Worm (Caenorhabditis elegans) whole organism, mixed stage, embryonic: ENCODE results near the gene hdl-2.

Source experiments
- M03D4.4 ChIP-seq: sonication (generic microtip); optimal IDR thresholded peaks from 2 replicates; lab custom pipeline; 2017; ENCODE audit warnings: mild to moderate bottlenecking, missing genetic modification characterization, missing compliant biosample characterization
- bed-3 ChIP-seq: fragments of 200-800 bp; sonication (Bioruptor generic); optimal IDR thresholded peaks from 3 replicates; lab custom pipeline; 2018; ENCODE audit warnings: mild to moderate bottlenecking, missing genetic modification characterization, moderate library complexity, missing compliant biosample characterization
- ceh-39 ChIP-seq: fragments of 150-350 bp; optimal IDR thresholded peaks from 2 replicates; lab custom pipeline; 2014; ENCODE audit warnings: missing biosample characterization, missing genetic modification characterization
- ceh-43 ChIP-seq: fragments of 200-800 bp; sonication (Bioruptor generic); optimal IDR thresholded peaks from 2 replicates; lab custom pipeline; 2018; ENCODE audit warnings: mild to moderate bottlenecking, missing genetic modification characterization, moderate library complexity, missing compliant biosample characterization
- ceh-83 ChIP-seq: fragments of 200-800 bp; sonication (Bioruptor generic); optimal IDR thresholded peaks from 2 replicates; lab custom pipeline; 2018; ENCODE audit warnings: mild to moderate bottlenecking, missing genetic modification characterization, missing compliant biosample characterization
- cnd-1 ChIP-seq: fragments of 200-800 bp; sonication (Bioruptor generic); optimal IDR thresholded peaks from 2 replicates; lab custom pipeline; 2018; ENCODE audit warnings: mild to moderate bottlenecking, missing genetic modification characterization, missing compliant biosample characterization
- drap-1 ChIP-seq: fragments of 200-800 bp; sonication (Bioruptor generic); optimal IDR thresholded peaks from 3 replicates; lab custom pipeline; 2018; ENCODE audit warnings: mild to moderate bottlenecking, missing genetic modification characterization, missing compliant biosample characterization
- elt-3 ChIP-seq: fragments of 150-350 bp; optimal IDR thresholded peaks from 2 replicates; lab custom pipeline; 2014; ENCODE audit warnings: missing biosample characterization, missing genetic modification characterization
- ham-2 ChIP-seq: fragments of 200-800 bp; sonication (Bioruptor generic); optimal IDR thresholded peaks from 2 replicates; lab custom pipeline; 2018; ENCODE audit warnings: mild to moderate bottlenecking, missing genetic modification characterization, missing compliant biosample characterization
- hlh-1 ChIP-seq: fragments of 150-350 bp; optimal IDR thresholded peaks from 2 replicates; lab custom pipeline; 2014; ENCODE audit warnings: missing biosample characterization, missing genetic modification reagents, missing genetic modification characterization
- lin-13 ChIP-seq: fragments of 150-350 bp; optimal IDR thresholded peaks from 2 replicates; lab custom pipeline; 2014; ENCODE audit warnings: missing biosample characterization, missing genetic modification characterization
- lin-32 ChIP-seq: fragments of 200-800 bp; sonication (Bioruptor generic); optimal IDR thresholded peaks from 2 replicates; lab custom pipeline; 2018; ENCODE audit warnings: mild to moderate bottlenecking, missing genetic modification characterization, missing compliant biosample characterization
- lsy-2 ChIP-seq: fragments of 150-350 bp; optimal IDR thresholded peaks from 2 replicates; lab custom pipeline; 2014; ENCODE audit warnings: missing biosample characterization, missing genetic modification characterization
- mab-5 ChIP-seq: fragments of 150-350 bp; optimal IDR thresholded peaks from 2 replicates; lab custom pipeline; 2014; ENCODE audit warnings: missing biosample characterization, missing genetic modification characterization
- mep-1 ChIP-seq: fragments of 150-350 bp; optimal IDR thresholded peaks from 2 replicates; lab custom pipeline; 2017; ENCODE audit warnings: missing biosample characterization, missing genetic modification reagents, missing genetic modification characterization, inconsistent platforms
- mls-2 ChIP-seq: sonication (generic microtip); optimal IDR thresholded peaks from 2 replicates; lab custom pipeline; 2016; ENCODE audit warnings: mild to moderate bottlenecking, missing genetic modification characterization, moderate library complexity, missing compliant biosample characterization
- nhr-12 ChIP-seq: fragments of 150-350 bp; optimal IDR thresholded peaks from 2 replicates; lab custom pipeline; 2014; ENCODE audit warnings: missing biosample characterization, missing genetic modification characterization
- nhr-2 ChIP-seq: fragments of 150-350 bp; optimal IDR thresholded peaks from 2 replicates; lab custom pipeline; 2014; ENCODE audit warnings: missing biosample characterization, missing genetic modification characterization
- nhr-237 ChIP-seq: fragments of 150-350 bp; optimal IDR thresholded peaks from 2 replicates; lab custom pipeline; 2014; ENCODE audit warnings: missing biosample characterization, missing genetic modification characterization
- nhr-28 ChIP-seq: fragments of 150-350 bp; optimal IDR thresholded peaks from 2 replicates; lab custom pipeline; 2014; ENCODE audit warnings: missing biosample characterization, missing genetic modification characterization
- nhr-76 ChIP-seq: sonication (generic microtip); optimal IDR thresholded peaks from 2 replicates; lab custom pipeline; 2017; ENCODE audit warnings: missing biosample characterization, missing genetic modification characterization
- snpc-4 ChIP-seq: fragments of 150-350 bp; optimal IDR thresholded peaks from 2 replicates; lab custom pipeline; 2014; ENCODE audit warnings: missing biosample characterization, missing genetic modification characterization
- sptf-1 ChIP-seq: sonication (generic microtip); optimal IDR thresholded peaks from 2 replicates; lab custom pipeline; 2017; ENCODE audit warnings: mild to moderate bottlenecking, missing genetic modification characterization, moderate library complexity, missing compliant biosample characterization
- unc-120 ChIP-seq: sonication (generic microtip); optimal IDR thresholded peaks from 2 replicates; lab custom pipeline; 2017; ENCODE audit warnings: missing genetic modification characterization, missing compliant biosample characterization; ENCODE audit not compliant: poor library complexity, severe bottlenecking
- unc-39 ChIP-seq: fragments of 150-350 bp; optimal IDR thresholded peaks from 2 replicates; lab custom pipeline; 2014; ENCODE audit warnings: missing biosample characterization, missing genetic modification characterization
- unc-62 ChIP-seq: fragments of 150-350 bp; optimal IDR thresholded peaks from 2 replicates; lab custom pipeline; 2014; ENCODE audit warnings: missing biosample characterization, missing genetic modification reagents, missing genetic modification characterization
- zip-8 ChIP-seq: fragments of 150-350 bp; optimal IDR thresholded peaks from 2 replicates; lab custom pipeline; 2014; ENCODE audit warnings: missing biosample characterization, missing genetic modification characterization

Gene hdl-2

DNA sequence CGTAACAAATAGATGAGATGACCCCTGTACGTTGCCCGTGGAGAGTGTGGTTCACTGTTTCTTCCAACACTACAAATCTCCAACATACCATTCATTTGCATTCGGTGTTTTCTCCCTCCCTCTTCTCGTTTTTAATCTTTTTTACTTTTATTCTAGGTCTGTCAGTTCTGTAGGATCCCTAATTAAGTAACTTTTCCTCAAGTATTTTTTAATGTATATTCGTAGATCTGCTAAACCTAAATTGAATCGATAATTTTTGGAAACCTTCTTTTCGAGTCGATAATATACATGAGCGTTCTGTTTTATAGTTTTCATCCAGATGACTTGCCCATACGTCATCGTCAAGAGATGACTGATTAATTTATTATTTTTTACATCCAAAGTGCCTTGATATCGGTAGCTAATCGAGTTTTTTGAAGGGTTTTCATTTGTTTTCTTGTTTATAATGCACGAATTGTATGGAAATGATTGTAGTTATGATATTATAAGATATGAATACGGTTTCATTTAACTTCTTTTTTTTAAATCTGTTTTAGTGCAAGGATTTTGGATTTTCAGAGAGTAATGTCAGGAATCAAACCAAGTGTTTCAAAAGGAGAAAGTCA, 33.7 kb upstream of the hdl-2 start, which contains the start of the genes T28C6.11 and T11B7.1:
Gene T28C6.11 (minus strand): TSS at position 101 of the 605 bp plus-strand sequence.
Gene T11B7.1 (plus strand): TSS at position 555 of the 605 bp plus-strand sequence.
- no peak for TF ChIP-seq unc-62
- no peak for TF ChIP-seq nhr-76
- no peak for TF ChIP-seq bed-3
- no peak for TF ChIP-seq unc-120 (tag; lab: Kevin White, UChicago)
- no peak for TF ChIP-seq mab-5 (tag; lab: Kevin White, UChicago)
- TF ChIP-seq snpc-4: no peak

ce11 chrIV:8844457-8844856, 29.5 kb upstream of the hdl-2 start, which contains the start of gene T11B7.2:
Gene T11B7.2 (minus strand): TSS chrIV:8844557.
- no peak for TF ChIP-seq ceh-39 (tag; lab: Kevin White, UChicago)
- TF ChIP-seq ceh-83 (GFP tag; lab: Kevin White, UChicago): no peak
- TF ChIP-seq lsy-2 (tag; lab: Kevin White, UChicago): no peak
- TF ChIP-seq snpc-4: no peak
- TF ChIP-seq bed-3: no peak

DNA sequence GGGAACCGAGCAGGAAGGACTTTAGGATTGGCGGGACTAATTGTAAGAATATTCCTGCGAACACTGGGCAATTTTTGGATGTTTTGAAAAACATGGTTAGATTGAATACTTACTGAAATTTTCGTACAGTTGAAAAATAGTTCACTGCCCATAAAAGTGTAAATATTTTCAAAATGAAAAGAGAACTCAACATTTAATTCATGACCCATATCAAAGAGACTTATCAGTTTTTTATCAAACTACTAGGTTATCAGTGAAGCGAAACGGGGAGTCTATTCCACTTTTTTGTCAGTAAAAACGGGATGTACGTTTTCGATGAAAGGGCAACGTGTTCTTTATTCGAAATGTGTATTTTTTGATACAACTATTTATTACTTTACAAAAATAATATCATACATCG, 28.0 kb upstream of the hdl-2 start:
- TF ChIP-seq drap-1 (no peak), sptf-1 (tag; lab: Kevin White, UChicago) (no peak), unc-62 (no peak), cnd-1 (tag; lab: Kevin White, UChicago) (no peak), elt-3 (tag; lab: Kevin White, UChicago) (no peak), lsy-2 (tag; lab: Kevin White, UChicago) (no peak), nhr-12 (no peak), zip-8 (no peak), nhr-28 (tag; lab: Kevin White, UChicago) (no peak), unc-120 (tag; lab: Kevin White, UChicago) (no peak), snpc-4 (no peak), nhr-237 (no peak), lin-13 (tag; lab: Kevin White, UChicago) (no peak), M03D4.4 (no peak)

- TF ChIP-seq snpc-4 (no peak), bed-3 (no peak), mep-1 (tag; lab: Kevin White, UChicago) (no peak), ceh-39 (tag; lab: Kevin White, UChicago) (no peak), sptf-1 (tag; lab: Kevin White, UChicago) (no peak), nhr-237 (no peak), lin-13 (tag; lab: Kevin White, UChicago) (no peak), nhr-2 (tag; lab: Kevin White, UChicago) (no peak), mab-5 (tag; lab: Kevin White, UChicago) (no peak), ceh-83 (GFP tag; lab: Kevin White, UChicago) (no peak), ceh-43 (GFP tag; lab: Kevin White, UChicago) (no peak), unc-62 (no peak), cnd-1 (tag; lab: Kevin White, UChicago) (no peak), hlh-1 (no peak), zip-8 (no peak), lin-32 (no peak), mls-2 (no peak), unc-39 (no peak), ham-2 (GFP tag; lab: Kevin White, UChicago) (no peak)
Observed at ce11 chrIV:8847918-8848317, 26.0 kb upstream of the hdl-2 start, which contains the start of gene col-118. Gene col-118 (plus strand): TSS chrIV:8848218.

DNA sequence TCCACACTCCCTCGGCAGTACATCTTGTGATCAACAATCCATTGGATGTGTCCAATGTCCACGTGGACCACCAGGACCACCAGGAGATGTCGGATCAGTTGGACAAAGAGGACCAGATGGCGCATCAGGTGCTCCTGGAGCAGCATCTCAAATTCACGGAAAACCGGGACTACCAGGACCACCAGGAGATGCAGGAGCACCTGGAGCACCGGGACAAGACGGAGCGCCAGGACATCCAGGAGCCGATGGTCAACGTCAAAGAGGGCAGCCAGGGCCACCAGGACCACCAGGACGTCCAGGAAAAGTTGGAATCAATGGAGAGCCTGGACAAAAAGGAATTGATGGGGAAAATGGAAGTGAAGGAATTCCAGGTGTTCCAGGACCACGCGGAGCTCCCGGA, 25.0 kb upstream of the hdl-2 start:
- TF ChIP-seq unc-62 (no peak), nhr-2 (tag; lab: Kevin White, UChicago) (no peak), M03D4.4 (no peak), mep-1 (tag; lab: Kevin White, UChicago) (no peak), unc-120 (tag; lab: Kevin White, UChicago) (no peak), ceh-83 (GFP tag; lab: Kevin White, UChicago) (no peak), bed-3 (no peak), nhr-12 (no peak), nhr-28 (tag; lab: Kevin White, UChicago) (no peak)
- TF ChIP-seq, all 35 proteins: peak for 0

DNA sequence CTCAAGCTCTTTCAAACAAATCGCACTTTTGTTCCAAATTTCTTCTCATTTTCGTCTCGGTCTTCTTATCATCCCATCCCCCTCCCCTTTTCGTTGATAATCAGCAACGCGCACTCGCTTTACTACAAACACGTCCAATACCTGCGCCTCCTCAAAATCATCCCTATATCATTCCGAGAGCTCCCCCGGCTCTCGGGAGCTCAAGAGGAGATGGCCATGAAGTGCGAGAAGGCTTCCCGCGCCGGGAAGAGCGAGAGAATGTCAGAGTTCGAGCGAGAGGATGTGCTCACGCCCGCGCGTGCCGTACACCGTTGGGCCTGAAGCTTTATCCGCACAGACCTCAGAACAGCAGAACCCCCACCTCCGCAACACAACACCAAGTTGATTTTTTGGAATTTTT, 23.1 kb upstream of the hdl-2 start:
- TF ChIP-seq ham-2 (GFP tag; lab: Kevin White, UChicago) (no peak), M03D4.4 (no peak), unc-120 (tag; lab: Kevin White, UChicago) (peak; percentile 53)
